Worm (Caenorhabditis elegans) whole organism, young adult: ENCODE measurements around the gene T03D8.6.

Experiments used
- B0261.1 ChIP-seq: sonication (generic microtip); optimal IDR thresholded peaks from 2 replicates; lab custom pipeline; 2016; ENCODE audit warnings: mild to moderate bottlenecking, missing genetic modification characterization, moderate library complexity, missing compliant biosample characterization
- C17E4.6 ChIP-seq: fragments of 200-800 bp; sonication (Bioruptor generic); IDR thresholded peaks from 2 replicates; pipeline ENCODE4 v1.3.6; 2022; ENCODE audit warnings: missing genetic modification reagents, missing genetic modification characterization, missing compliant biosample characterization
- F23B12.7 ChIP-seq: sonication (generic microtip); optimal IDR thresholded peaks from 2 replicates; lab custom pipeline; 2017; ENCODE audit warnings: missing genetic modification characterization, mild to moderate bottlenecking, missing compliant biosample characterization, antibody characterized with exemption, moderate library complexity; ENCODE audit not compliant: insufficient read depth
- F52B5.7 ChIP-seq: sonication (generic microtip); optimal IDR thresholded peaks from 2 replicates; lab custom pipeline; 2016; ENCODE audit warnings: mild to moderate bottlenecking, missing genetic modification characterization, missing compliant biosample characterization
- K12H6.12 ChIP-seq: fragments of 200-800 bp; sonication (Bioruptor generic); optimal IDR thresholded peaks from 2 replicates; lab custom pipeline; 2018; ENCODE audit warnings: mild to moderate bottlenecking, missing genetic modification characterization, missing compliant biosample characterization
- T07F8.4 ChIP-seq: sonication (generic microtip); optimal IDR thresholded peaks from 2 replicates; lab custom pipeline; 2016; ENCODE audit warnings: mild to moderate bottlenecking, missing genetic modification characterization, moderate library complexity, missing compliant biosample characterization
- Y53G8AR.9 ChIP-seq: fragments of 200-800 bp; sonication (Bioruptor generic); conservative IDR thresholded peaks from 2 replicates; pipeline ENCODE4 v1.3.6; 2022; ENCODE audit warnings: missing genetic modification reagents, missing genetic modification characterization, missing compliant biosample characterization
- Y67H2A.10 ChIP-seq: fragments of 200-800 bp; sonication (Bioruptor generic); conservative IDR thresholded peaks from 2 replicates; pipeline ENCODE4 v1.3.6; 2022; ENCODE audit warnings: missing genetic modification reagents, missing genetic modification characterization, missing compliant biosample characterization
- Y79H2A.3 ChIP-seq: fragments of 200-800 bp; sonication (Bioruptor generic); conservative IDR thresholded peaks from 2 replicates; pipeline ENCODE4 v1.3.6; 2022; ENCODE audit warnings: missing genetic modification reagents, missing genetic modification characterization, missing compliant biosample characterization
- Y95B8A.8 ChIP-seq: fragments of 200-800 bp; sonication (Bioruptor generic); IDR thresholded peaks from 2 replicates; pipeline ENCODE4 v1.3.6; 2022; ENCODE audit warnings: missing genetic modification reagents, missing genetic modification characterization, missing compliant biosample characterization
- ZK185.1 ChIP-seq: sonication (generic microtip); optimal IDR thresholded peaks from 2 replicates; lab custom pipeline; 2016; ENCODE audit warnings: mild to moderate bottlenecking, missing genetic modification characterization, missing compliant biosample characterization; ENCODE audit not compliant: poor library complexity, severe bottlenecking
- akir-1 ChIP-seq: fragments of 200-800 bp; sonication (Bioruptor generic); optimal IDR thresholded peaks from 2 replicates; lab custom pipeline; 2018; ENCODE audit warnings: mild to moderate bottlenecking, missing genetic modification characterization, moderate library complexity, missing compliant biosample characterization
- atf-7 ChIP-seq: sonication (generic microtip); optimal IDR thresholded peaks from 2 replicates; lab custom pipeline; 2017; ENCODE audit warnings: mild to moderate bottlenecking, missing genetic modification characterization, missing compliant biosample characterization
- athp-1 ChIP-seq: sonication (generic microtip); optimal IDR thresholded peaks from 2 replicates; lab custom pipeline; 2017; ENCODE audit warnings: mild to moderate bottlenecking, missing genetic modification characterization, missing compliant biosample characterization
- bed-1 ChIP-seq: fragments of 200-800 bp; sonication (Bioruptor generic); IDR thresholded peaks from 2 replicates; pipeline ENCODE4 v1.3.6; 2022; ENCODE audit warnings: missing genetic modification reagents, missing genetic modification characterization, missing compliant biosample characterization
- cebp-1 ChIP-seq, 2 experiments: fragments of 200-800 bp in 1 of 2; sonication (Bioruptor generic) in 1 of 2; sonication (generic microtip) in 1 of 2; IDR thresholded peaks in 1 of 2; optimal IDR thresholded peaks in 1 of 2; 2 replicates each; pipeline versions ENCODE4 v1.3.6 to Lab custom; 2017 to 2022; ENCODE audit warnings: missing compliant biosample characterization in 2 of 2, missing genetic modification characterization in 2 of 2, mild to moderate bottlenecking in 1 of 2, missing genetic modification reagents in 1 of 2, moderate library complexity in 1 of 2
- ceh-100 ChIP-seq: fragments of 200-800 bp; sonication (Bioruptor generic); IDR thresholded peaks from 2 replicates; pipeline ENCODE4 v1.3.6; 2022; ENCODE audit warnings: missing genetic modification reagents, missing genetic modification characterization, missing compliant biosample characterization
- ceh-58 ChIP-seq: fragments of 200-800 bp; sonication (Bioruptor generic); IDR thresholded peaks from 2 replicates; pipeline ENCODE4 v1.3.6; 2022; ENCODE audit warnings: missing genetic modification characterization, missing compliant biosample characterization
- ceh-91 ChIP-seq: fragments of 200-800 bp; sonication (Bioruptor generic); IDR thresholded peaks from 2 replicates; pipeline ENCODE4 v1.3.6; 2022; ENCODE audit warnings: missing genetic modification reagents, missing genetic modification characterization, missing compliant biosample characterization
- dox-1 ChIP-seq: fragments of 200-800 bp; sonication (Bioruptor generic); IDR thresholded peaks from 2 replicates; pipeline ENCODE4 v1.3.6; 2022; ENCODE audit warnings: missing genetic modification reagents, missing genetic modification characterization, missing compliant biosample characterization
- dpl-1 ChIP-seq: fragments of 150-350 bp; optimal IDR thresholded peaks from 2 replicates; lab custom pipeline; 2014; ENCODE audit warnings: missing biosample characterization, missing genetic modification reagents, missing genetic modification characterization
- efl-1 ChIP-seq: fragments of 150-350 bp; optimal IDR thresholded peaks from 2 replicates; lab custom pipeline; 2014; ENCODE audit warnings: missing biosample characterization, missing genetic modification reagents, missing genetic modification characterization
- egl-18 ChIP-seq: fragments of 200-800 bp; sonication (Bioruptor generic); IDR thresholded peaks from 2 replicates; pipeline ENCODE4 v1.3.6; 2022; ENCODE audit warnings: missing genetic modification reagents, missing genetic modification characterization, missing compliant biosample characterization
- egl-44 ChIP-seq: fragments of 200-800 bp; sonication (Bioruptor generic); IDR thresholded peaks from 2 replicates; pipeline ENCODE4 v1.3.6; 2022; ENCODE audit warnings: missing genetic modification reagents, missing genetic modification characterization, missing compliant biosample characterization
- hlh-26 ChIP-seq: fragments of 200-800 bp; sonication (Bioruptor generic); conservative IDR thresholded peaks from 2 replicates; pipeline ENCODE4 v1.3.6; 2022; ENCODE audit warnings: missing genetic modification reagents, missing genetic modification characterization, missing compliant biosample characterization
- hmg-1.2 ChIP-seq: fragments of 200-800 bp; sonication (Bioruptor generic); IDR thresholded peaks from 2 replicates; pipeline ENCODE4 v1.3.6; 2022; ENCODE audit warnings: missing genetic modification reagents, missing genetic modification characterization, missing compliant biosample characterization
- lag-1 ChIP-seq: fragments of 200-800 bp; sonication (Bioruptor generic); IDR thresholded peaks from 2 replicates; pipeline ENCODE4 v1.3.6; 2022; ENCODE audit warnings: missing genetic modification reagents, missing genetic modification characterization, missing compliant biosample characterization
- lin-54 ChIP-seq: fragments of 200-800 bp; sonication (Bioruptor generic); optimal IDR thresholded peaks from 2 replicates; lab custom pipeline; 2018; ENCODE audit warnings: mild to moderate bottlenecking, missing genetic modification characterization, missing compliant biosample characterization
- lir-1 ChIP-seq: fragments of 200-800 bp; sonication (Bioruptor generic); conservative IDR thresholded peaks from 2 replicates; pipeline ENCODE4 v1.3.6; 2022; ENCODE audit warnings: missing genetic modification reagents, missing genetic modification characterization, missing compliant biosample characterization
- madf-6 ChIP-seq: fragments of 200-800 bp; sonication (Bioruptor generic); IDR thresholded peaks from 2 replicates; pipeline ENCODE4 v1.3.6; 2022; ENCODE audit warnings: missing genetic modification reagents, missing genetic modification characterization, missing compliant biosample characterization
- madf-8 ChIP-seq: fragments of 200-800 bp; sonication (Bioruptor generic); conservative IDR thresholded peaks from 2 replicates; pipeline ENCODE4 v1.3.6; 2022; ENCODE audit warnings: missing genetic modification reagents, missing genetic modification characterization, missing compliant biosample characterization
- mel-28 ChIP-seq: sonication (generic microtip); optimal IDR thresholded peaks from 2 replicates; lab custom pipeline; 2016; ENCODE audit warnings: borderline replicate concordance, mild to moderate bottlenecking, missing genetic modification characterization, missing compliant biosample characterization
- mes-4 ChIP-seq: sonication (generic microtip); optimal IDR thresholded peaks from 2 replicates; lab custom pipeline; 2016; ENCODE audit warnings: missing genotype, missing genetic modification characterization, missing compliant biosample characterization
- mxl-1 ChIP-seq: sonication (generic microtip); optimal IDR thresholded peaks from 2 replicates; lab custom pipeline; 2016; ENCODE audit warnings: missing genetic modification characterization, missing compliant biosample characterization
- nfyb-1 ChIP-seq: fragments of 200-800 bp; sonication (Bioruptor generic); IDR thresholded peaks from 2 replicates; pipeline ENCODE4 v1.3.6; 2022; ENCODE audit warnings: missing genetic modification reagents, missing genetic modification characterization, missing compliant biosample characterization
- nhr-120 ChIP-seq: fragments of 200-800 bp; sonication (Bioruptor generic); IDR thresholded peaks from 2 replicates; pipeline ENCODE4 v1.3.6; 2022; ENCODE audit warnings: missing genetic modification characterization, missing compliant biosample characterization
- nhr-27 ChIP-seq: fragments of 200-800 bp; sonication (Bioruptor generic); optimal IDR thresholded peaks from 2 replicates; lab custom pipeline; 2018; ENCODE audit warnings: mild to moderate bottlenecking, missing genetic modification characterization, moderate library complexity, missing compliant biosample characterization
- pha-4 ChIP-seq: fragments of 150-350 bp; sonication (generic microtip); optimal IDR thresholded peaks from 2 replicates; lab custom pipeline; 2014; ENCODE audit warnings: missing biosample characterization, missing genetic modification reagents, missing genetic modification characterization
- sdz-38 ChIP-seq: sonication (generic microtip); optimal IDR thresholded peaks from 2 replicates; lab custom pipeline; 2016; ENCODE audit warnings: missing genotype, missing genetic modification characterization, missing compliant biosample characterization
- sea-2 ChIP-seq: fragments of 200-800 bp; sonication (Bioruptor generic); IDR thresholded peaks from 2 replicates; pipeline ENCODE4 v1.3.6; 2022; ENCODE audit warnings: missing genetic modification characterization, missing compliant biosample characterization
- snpc-1.3 ChIP-seq: sonication (generic microtip); optimal IDR thresholded peaks from 2 replicates; lab custom pipeline; 2017; ENCODE audit warnings: missing genetic modification characterization, mild to moderate bottlenecking, missing compliant biosample characterization, antibody characterized with exemption, moderate library complexity, missing genotype, missing genetic modification reagents; ENCODE audit not compliant: insufficient read depth
- snpc-3.4 ChIP-seq: sonication (generic microtip); optimal IDR thresholded peaks from 2 replicates; lab custom pipeline; 2017; ENCODE audit warnings: missing genetic modification characterization, mild to moderate bottlenecking, missing compliant biosample characterization, antibody characterized with exemption, moderate library complexity, missing genotype, missing genetic modification reagents
- sptf-2 ChIP-seq: fragments of 200-800 bp; sonication (Bioruptor generic); optimal IDR thresholded peaks from 2 replicates; lab custom pipeline; 2018; ENCODE audit warnings: mild to moderate bottlenecking, missing genetic modification characterization, missing compliant biosample characterization
- unc-130 ChIP-seq: sonication (generic microtip); optimal IDR thresholded peaks from 2 replicates; lab custom pipeline; 2016; ENCODE audit warnings: missing genetic modification reagents, missing genetic modification characterization, missing compliant biosample characterization
- unc-62 ChIP-seq: fragments of 150-350 bp; optimal IDR thresholded peaks from 2 replicates; lab custom pipeline; 2014; ENCODE audit warnings: missing biosample characterization, missing genetic modification reagents, missing genetic modification characterization
- xnd-1 ChIP-seq: sonication (generic microtip); optimal IDR thresholded peaks from 2 replicates; lab custom pipeline; 2016; ENCODE audit warnings: missing genotype, missing genetic modification reagents, missing genetic modification characterization, missing compliant biosample characterization
- ztf-22 ChIP-seq: fragments of 200-800 bp; sonication (Bioruptor generic); optimal IDR thresholded peaks from 2 replicates; lab custom pipeline; 2018; ENCODE audit warnings: mild to moderate bottlenecking, missing genetic modification characterization, moderate library complexity, missing compliant biosample characterization
- ztf-28 ChIP-seq: fragments of 200-800 bp; sonication (Bioruptor generic); IDR thresholded peaks from 2 replicates; pipeline ENCODE4 v1.3.6; 2022; ENCODE audit warnings: missing genetic modification reagents, missing genetic modification characterization, missing compliant biosample characterization

T03D8.6 gene

DNA sequence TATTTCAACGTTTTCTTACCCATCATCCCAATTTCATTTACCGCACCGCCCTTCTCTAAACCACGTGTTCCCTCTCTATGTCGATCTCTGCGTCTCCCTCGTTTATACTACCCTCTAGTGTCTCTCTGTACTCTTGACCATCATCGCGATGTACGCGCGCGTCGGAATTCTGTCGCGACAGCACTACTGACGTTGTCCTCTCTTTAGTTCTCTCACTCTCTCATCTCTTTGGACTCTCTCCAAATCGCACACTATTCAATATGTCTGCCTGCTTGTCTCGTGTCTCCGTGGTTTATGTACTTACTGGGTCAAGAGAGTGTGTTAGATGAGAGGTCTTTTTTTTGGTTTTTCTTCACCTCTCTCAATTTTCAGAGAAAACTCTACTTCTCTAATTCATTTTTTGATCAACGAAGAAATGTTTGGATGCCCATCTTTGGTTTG lies 41.9 kb downstream of the T03D8.6 start (continued):
- no peak for TF ChIP-seq F23B12.7 (tag; lab: Kevin White, UChicago)
- no peak for TF ChIP-seq mes-4 (tag; lab: Kevin White, UChicago)
- TF ChIP-seq ztf-28 (GFP tag; lab: Robert Waterston, UW) = no peak
- no peak for TF ChIP-seq B0261.1
- TF ChIP-seq dpl-1 = no peak
- TF ChIP-seq bed-1 (GFP tag; lab: Robert Waterston, UW) = no peak
- peak; percentile 78; the same call in 1 of the 2 replicates for TF ChIP-seq egl-44 (GFP tag; lab: Robert Waterston, UW)
- no peak for TF ChIP-seq nhr-120
- no peak for TF ChIP-seq efl-1 (GFP tag; lab: Kevin White, UChicago)
- peak; percentile 71 for TF ChIP-seq lin-54 (GFP tag; lab: Kevin White, UChicago)
- no peak for TF ChIP-seq xnd-1 (tag; lab: Kevin White, UChicago)
- peak; percentile 91 for TF ChIP-seq atf-7 (tag; lab: Kevin White, UChicago)
- TF ChIP-seq egl-18 (GFP tag; lab: Robert Waterston, UW) = no peak
- peak; percentile 42; the same call in 1 of the 2 replicates for TF ChIP-seq ceh-100
- peak; percentile 77 for TF ChIP-seq F52B5.7
- TF ChIP-seq madf-6 = 0 out of 2 replicates have a peak, but pooled peaks have one; percentile 16
- TF ChIP-seq T07F8.4 (tag; lab: Kevin White, UChicago) = no peak
- peak; percentile 80 for TF ChIP-seq ZK185.1 (tag; lab: Kevin White, UChicago)
- no peak for TF ChIP-seq ceh-91 (GFP tag; lab: Robert Waterston, UW)
- no peak for TF ChIP-seq unc-62
- TF ChIP-seq sdz-38 (tag; lab: Kevin White, UChicago) = no peak
- no peak for TF ChIP-seq mel-28 (tag; lab: Kevin White, UChicago)
- TF ChIP-seq Y53G8AR.9 (GFP tag; lab: Robert Waterston, UW) = peak; percentile 76; the same call in 1 of the 2 replicates
- peak; percentile 3 for TF ChIP-seq athp-1 (tag; lab: Kevin White, UChicago)
- TF ChIP-seq mxl-1 (tag; lab: Kevin White, UChicago) = no peak
- TF ChIP-seq lir-1 (GFP tag; lab: Robert Waterston, UW) = peak; percentile 85
- no peak for TF ChIP-seq lag-1
- TF ChIP-seq Y79H2A.3 (GFP tag; lab: Robert Waterston, UW) = no peak
- peak; percentile 51 for TF ChIP-seq ztf-22 (GFP tag; lab: Kevin White, UChicago)
- peak; percentile 49 for TF ChIP-seq akir-1 (GFP tag; lab: Kevin White, UChicago)
- TF ChIP-seq Y95B8A.8 (GFP tag; lab: Robert Waterston, UW) = peak; percentile 43; the same call in 1 of the 2 replicates
- TF ChIP-seq sptf-2 (GFP tag; lab: Kevin White, UChicago) = no peak
- TF ChIP-seq ceh-58 = no peak
- peak; percentile 96 for TF ChIP-seq K12H6.12 (tag; lab: Kevin White, UChicago)
- peak; percentile 95 for TF ChIP-seq nfyb-1
- no peak for TF ChIP-seq madf-8 (GFP tag; lab: Robert Waterston, UW)
- TF ChIP-seq cebp-1 (GFP tag; IDR thresholded peaks at IDR 0.05; lab: Robert Waterston, UW) = 0 out of 2 replicates have a peak, but pooled peaks have one; percentile 26
- peak; percentile 92 for TF ChIP-seq cebp-1 (tag; optimal IDR thresholded peaks at IDR 0.05; lab: Kevin White, UChicago)
- TF ChIP-seq dox-1 = peak; percentile 82
- no peak for TF ChIP-seq hlh-26
- TF ChIP-seq unc-130 (GFP tag; lab: Kevin White, UChicago) = no peak
- TF ChIP-seq snpc-3.4 (tag; lab: Kevin White, UChicago) = no peak
- TF ChIP-seq sea-2 (GFP tag; lab: Robert Waterston, UW) = no peak
- no peak for TF ChIP-seq nhr-27 (tag; lab: Kevin White, UChicago)
- TF ChIP-seq snpc-1.3 (tag; lab: Kevin White, UChicago) = peak; percentile 48
- peak; percentile 37; the same call in 1 of the 2 replicates for TF ChIP-seq Y67H2A.10
- TF ChIP-seq C17E4.6 (GFP tag; lab: Robert Waterston, UW) = no peak
- no peak for TF ChIP-seq pha-4 (tag; lab: Kevin White, UChicago)
- peak; percentile 94 for TF ChIP-seq hmg-1.2
